Fruit fly (Drosophila melanogaster) S2 (cell line): ENCODE data around the gene PPP4R2r.

Experiments
- CG8478 ChIP-seq: fragments of >200 bp; optimal IDR thresholded peaks from 2 replicates; lab custom pipeline; 2018
- CTCF ChIP-seq, 2 experiments: fragments of >200 bp; optimal IDR thresholded peaks; 2 replicates each; lab custom pipeline; 2018

dm6 chrX:10460506-10461114, 18.0 kb upstream of the PPP4R2r start, which contains the start of gene Neb-cGP:
- no peak for TF ChIP-seq CG8478 (lab: Kevin White, UChicago)
- TF ChIP-seq CTCF (optimal IDR thresholded peaks at IDR 0.05; lab: Kevin White, UChicago): no peak
